Worm (Caenorhabditis elegans) whole organism, young adult: ENCODE data around the gene gur-5.

Experiments used
- C06A6.2 ChIP-seq: fragments of 200-800 bp; sonication (Bioruptor generic); conservative IDR thresholded peaks from 2 replicates; pipeline ENCODE4 v1.3.6; 2022; ENCODE audit warnings: missing genetic modification characterization, missing compliant biosample characterization
- Y56A3A.18 ChIP-seq: fragments of 200-800 bp; sonication (Bioruptor generic); IDR thresholded peaks from 2 replicates; pipeline ENCODE4 v1.3.6; 2022; ENCODE audit warnings: missing genetic modification reagents, missing genetic modification characterization, missing compliant biosample characterization
- ama-1 ChIP-seq, 3 experiments: fragments of 150-350 bp in 1 of 3; sonication (generic microtip) in 2 of 3; optimal IDR thresholded peaks; 2 replicates each; lab custom pipeline; 2014 to 2018; ENCODE audit warnings: missing biosample characterization in 2 of 3, missing genetic modification characterization in 2 of 3, missing genetic modification reagents in 2 of 3
- dpl-1 ChIP-seq: fragments of 150-350 bp; optimal IDR thresholded peaks from 2 replicates; lab custom pipeline; 2014; ENCODE audit warnings: missing biosample characterization, missing genetic modification reagents, missing genetic modification characterization
- hlh-12 ChIP-seq: sonication (generic microtip); optimal IDR thresholded peaks from 2 replicates; lab custom pipeline; 2016; ENCODE audit warnings: missing genetic modification characterization, missing compliant biosample characterization
- hrde-1 ChIP-seq: sonication (generic microtip); optimal IDR thresholded peaks from 2 replicates; lab custom pipeline; 2016; ENCODE audit warnings: missing genetic modification characterization, mild to moderate bottlenecking, missing compliant biosample characterization, moderate library complexity, missing genotype, missing genetic modification reagents, borderline replicate concordance
- hsf-1 ChIP-seq: fragments of 200-800 bp; sonication (Bioruptor generic); IDR thresholded peaks from 2 replicates; pipeline ENCODE4 v1.3.6; 2022; ENCODE audit warnings: missing genetic modification reagents, missing genetic modification characterization, missing compliant biosample characterization
- mcd-1 ChIP-seq: fragments of 200-800 bp; sonication (Bioruptor generic); IDR thresholded peaks from 2 replicates; pipeline ENCODE4 v1.3.6; 2022; ENCODE audit warnings: missing genetic modification reagents, missing genetic modification characterization, missing compliant biosample characterization
- ztf-25 ChIP-seq: fragments of 200-800 bp; sonication (Bioruptor generic); IDR thresholded peaks from 2 replicates; pipeline ENCODE4 v1.3.6; 2022; ENCODE audit warnings: missing genetic modification reagents, missing genetic modification characterization, missing compliant biosample characterization

ce11 chrII:5291051-5291450 is 5.9 kb downstream of the gur-5 start:
- TF ChIP-seq ama-1 (optimal IDR thresholded peaks at IDR 0.05; lab: Kevin White, UChicago), result no peak
- no peak for TF ChIP-seq ama-1 (GFP tag; optimal IDR thresholded peaks at IDR 0.05; lab: Kevin White, UChicago)
- TF ChIP-seq ztf-25, result no peak
- no peak for TF ChIP-seq hsf-1 (GFP tag; lab: Robert Waterston, UW)
- TF ChIP-seq mcd-1, result no peak
- no peak for TF ChIP-seq hrde-1
- TF ChIP-seq hlh-12, result no peak
- TF ChIP-seq dpl-1, result no peak
- TF ChIP-seq Y56A3A.18 (GFP tag; lab: Robert Waterston, UW), result no peak
- no peak for TF ChIP-seq C06A6.2
